Fruit fly (Drosophila melanogaster) whole organism, embryonic: ENCODE measurements around the gene Cubn.

Experiments used
- Aef1 ChIP-seq: fragments of 200-800 bp; sonication (Bioruptor generic); IDR thresholded peaks from 3 replicates; pipeline ENCODE4 v1.3.6; 2022; ENCODE audit warnings: missing biosample characterization, missing genetic modification characterization
- B-H2 ChIP-seq: fragments of 200-800 bp; sonication (Bioruptor generic); optimal IDR thresholded peaks from 2 replicates; lab custom pipeline; 2018; ENCODE audit warnings: missing biosample characterization, mild to moderate bottlenecking, missing genetic modification characterization
- BEAF-32 ChIP-seq: fragments of 200-800 bp; sonication (Bioruptor generic); optimal IDR thresholded peaks from 3 replicates; lab custom pipeline; 2017; ENCODE audit warnings: missing biosample characterization, missing genetic modification characterization, mild to moderate bottlenecking, moderate library complexity, missing genetic modification reagents
- CG10431 ChIP-seq: fragments of 200-800 bp; sonication (Bioruptor generic); optimal IDR thresholded peaks from 3 replicates; lab custom pipeline; 2018; ENCODE audit warnings: missing biosample characterization, mild to moderate bottlenecking, missing genetic modification characterization
- CG11093 ChIP-seq: fragments of 200-800 bp; sonication (Bioruptor generic); IDR thresholded peaks from 3 replicates; pipeline ENCODE4 v1.3.6; 2022; ENCODE audit warnings: missing biosample characterization, missing genetic modification characterization
- CG11247 ChIP-seq: fragments of 200-800 bp; sonication (Bioruptor generic); IDR thresholded peaks from 2 replicates; pipeline ENCODE4 v1.3.6; 2022; ENCODE audit warnings: missing biosample characterization, missing genetic modification characterization
- CG12071 ChIP-seq: fragments of 200-800 bp; sonication (Bioruptor generic); optimal IDR thresholded peaks from 3 replicates; lab custom pipeline; 2018; ENCODE audit warnings: missing biosample characterization, mild to moderate bottlenecking, missing genetic modification characterization
- CG12744 ChIP-seq: fragments of 200-800 bp; sonication (Bioruptor generic); optimal IDR thresholded peaks from 2 replicates; lab custom pipeline; 2016; ENCODE audit warnings: missing biosample characterization, missing genetic modification characterization
- CG13424 ChIP-seq: fragments of 200-800 bp; sonication (Bioruptor generic); optimal IDR thresholded peaks from 2 replicates; lab custom pipeline; 2019; ENCODE audit warnings: missing biosample characterization, mild to moderate bottlenecking, missing genetic modification characterization, moderate library complexity
- CG14710 ChIP-seq: fragments of 200-800 bp; sonication (Bioruptor generic); optimal IDR thresholded peaks from 3 replicates; lab custom pipeline; 2019; ENCODE audit warnings: missing biosample characterization, mild to moderate bottlenecking, missing genetic modification characterization, moderate library complexity
- CG1529 ChIP-seq: fragments of 200-800 bp; sonication (Bioruptor generic); optimal IDR thresholded peaks from 3 replicates; lab custom pipeline; 2018; ENCODE audit warnings: missing biosample characterization, missing genetic modification characterization
- CG15514 ChIP-seq: fragments of 200-800 bp; sonication (Bioruptor generic); optimal IDR thresholded peaks from 3 replicates; lab custom pipeline; 2017; ENCODE audit warnings: missing biosample characterization, missing genetic modification characterization, mild to moderate bottlenecking, moderate library complexity, missing genetic modification reagents
- CG15696 ChIP-seq: fragments of 200-800 bp; sonication (Bioruptor generic); optimal IDR thresholded peaks from 2 replicates; lab custom pipeline; 2019; ENCODE audit warnings: missing biosample characterization, mild to moderate bottlenecking, missing genetic modification characterization, moderate library complexity
- CG1832 ChIP-seq: fragments of 200-800 bp; sonication (Bioruptor generic); optimal IDR thresholded peaks from 2 replicates; lab custom pipeline; 2017; ENCODE audit warnings: missing biosample characterization, mild to moderate bottlenecking, missing genetic modification characterization, inconsistent platforms
- CG2678 ChIP-seq: fragments of 200-800 bp; sonication (Bioruptor generic); optimal IDR thresholded peaks from 3 replicates; lab custom pipeline; 2019; ENCODE audit warnings: missing biosample characterization, mild to moderate bottlenecking, missing genetic modification characterization, moderate library complexity
- CG34376 ChIP-seq: fragments of 200-800 bp; sonication (Bioruptor generic); optimal IDR thresholded peaks from 2 replicates; lab custom pipeline; 2018; ENCODE audit warnings: missing biosample characterization, mild to moderate bottlenecking, missing genetic modification characterization
- CG4360 ChIP-seq: fragments of 200-800 bp; sonication (Bioruptor generic); IDR thresholded peaks from 2 replicates; pipeline ENCODE4 v1.3.6; 2022; ENCODE audit warnings: missing biosample characterization, missing genetic modification characterization
- CG6813 ChIP-seq: fragments of 200-800 bp; sonication (Bioruptor generic); optimal IDR thresholded peaks from 2 replicates; lab custom pipeline; 2017; ENCODE audit warnings: missing biosample characterization, missing genetic modification characterization, mild to moderate bottlenecking, moderate library complexity, missing genetic modification reagents
- CG7786 ChIP-seq: fragments of 200-800 bp; sonication (Bioruptor generic); optimal IDR thresholded peaks from 2 replicates; lab custom pipeline; 2016; ENCODE audit warnings: missing biosample characterization, missing genetic modification characterization
- CG8089 ChIP-seq: fragments of 200-800 bp; sonication (Bioruptor generic); optimal IDR thresholded peaks from 3 replicates; lab custom pipeline; 2016; ENCODE audit warnings: missing biosample characterization, missing genetic modification characterization
- D19A ChIP-seq: fragments of 200-800 bp; optimal IDR thresholded peaks from 3 replicates; lab custom pipeline; 2019; ENCODE audit warnings: missing biosample characterization, mild to moderate bottlenecking, missing genetic modification characterization, moderate library complexity
- Dbx ChIP-seq: fragments of 200-800 bp; sonication (Bioruptor generic); IDR thresholded peaks from 3 replicates; pipeline ENCODE4 v1.3.6; 2022; ENCODE audit warnings: missing biosample characterization, missing genetic modification characterization
- Dek ChIP-seq: fragments of 200-800 bp; sonication (Bioruptor generic); optimal IDR thresholded peaks from 3 replicates; lab custom pipeline; 2019; ENCODE audit warnings: missing biosample characterization, mild to moderate bottlenecking, missing genetic modification characterization, moderate library complexity
- Dip2 ChIP-seq: fragments of 200-800 bp; sonication (Bioruptor generic); IDR thresholded peaks from 2 replicates; pipeline ENCODE4 v1.3.6; 2022; ENCODE audit warnings: missing biosample characterization, missing genetic modification characterization
- Hsf ChIP-seq: fragments of 200-800 bp; sonication (Bioruptor generic); optimal IDR thresholded peaks from 3 replicates; lab custom pipeline; 2016; ENCODE audit warnings: missing biosample characterization, missing genetic modification characterization
- Nf-YA ChIP-seq: fragments of 200-800 bp; sonication (Bioruptor generic); IDR thresholded peaks from 2 replicates; pipeline ENCODE4 v1.3.6; 2022; ENCODE audit warnings: missing biosample characterization, missing genetic modification characterization
- Rfx ChIP-seq: fragments of 200-800 bp; sonication (Bioruptor generic); IDR thresholded peaks from 2 replicates; pipeline ENCODE4 v1.3.6; 2022; ENCODE audit warnings: missing biosample characterization, missing genetic modification characterization
- Sry-δ ChIP-seq: fragments of 200-800 bp; sonication (Bioruptor generic); optimal IDR thresholded peaks from 2 replicates; lab custom pipeline; 2016; ENCODE audit warnings: missing biosample characterization, missing genetic modification characterization
- Taf1 ChIP-seq: fragments of 200-800 bp; sonication (Bioruptor generic); IDR thresholded peaks from 2 replicates; pipeline ENCODE4 v1.3.6; 2022; ENCODE audit warnings: missing biosample characterization, missing genetic modification characterization
- crc ChIP-seq: fragments of 200-800 bp; sonication (Bioruptor generic); optimal IDR thresholded peaks from 2 replicates; lab custom pipeline; 2016; ENCODE audit warnings: missing biosample characterization, missing genetic modification characterization
- crp ChIP-seq, 2 experiments: fragments of 200-800 bp; sonication (Bioruptor generic); optimal IDR thresholded peaks; 2 replicates in 1 of 2; 3 replicates in 1 of 2; lab custom pipeline; 2017; ENCODE audit warnings: missing biosample characterization in 2 of 2, missing genetic modification characterization in 2 of 2, mild to moderate bottlenecking in 1 of 2, moderate library complexity in 1 of 2
- grau ChIP-seq: fragments of 200-800 bp; optimal IDR thresholded peaks from 3 replicates; lab custom pipeline; 2019; ENCODE audit warnings: missing biosample characterization, mild to moderate bottlenecking, missing genetic modification characterization, moderate library complexity
- gro ChIP-seq: fragments of 200-800 bp; sonication (Bioruptor generic); optimal IDR thresholded peaks from 2 replicates; lab custom pipeline; 2016; ENCODE audit warnings: missing biosample characterization, missing genetic modification characterization
- insv ChIP-seq, 2 experiments: fragments of 200-800 bp; sonication (Bioruptor generic); optimal IDR thresholded peaks; 3 replicates each; lab custom pipeline; 2016 to 2018; ENCODE audit warnings: missing biosample characterization in 2 of 2, missing genetic modification characterization in 2 of 2
- jing ChIP-seq: fragments of 200-800 bp; sonication (Bioruptor generic); optimal IDR thresholded peaks from 2 replicates; lab custom pipeline; 2018; ENCODE audit warnings: missing biosample characterization, mild to moderate bottlenecking, missing genetic modification characterization
- mam ChIP-seq: fragments of 200-800 bp; sonication (Bioruptor generic); optimal IDR thresholded peaks from 3 replicates; lab custom pipeline; 2016; ENCODE audit warnings: missing biosample characterization, missing genetic modification characterization
- nerfin-1 ChIP-seq: fragments of 200-800 bp; sonication (Bioruptor generic); optimal IDR thresholded peaks from 3 replicates; lab custom pipeline; 2019; ENCODE audit warnings: missing biosample characterization, mild to moderate bottlenecking, missing genetic modification characterization, moderate library complexity
- nom ChIP-seq: fragments of 200-800 bp; sonication (Bioruptor generic); optimal IDR thresholded peaks from 2 replicates; lab custom pipeline; 2017; ENCODE audit warnings: missing biosample characterization, missing genetic modification characterization, mild to moderate bottlenecking, moderate library complexity, missing genetic modification reagents
- otp ChIP-seq: fragments of 200-800 bp; sonication (Bioruptor generic); IDR thresholded peaks from 3 replicates; pipeline ENCODE4, ENCODE4 v1.3.6; 2022; ENCODE audit warnings: missing biosample characterization, missing genetic modification characterization
- pfk ChIP-seq: fragments of 200-800 bp; sonication (Bioruptor generic); optimal IDR thresholded peaks from 2 replicates; lab custom pipeline; 2018; ENCODE audit warnings: missing biosample characterization, mild to moderate bottlenecking, missing genetic modification characterization, moderate library complexity
- phol ChIP-seq: fragments of 200-800 bp; sonication (Bioruptor generic); optimal IDR thresholded peaks from 3 replicates; lab custom pipeline; 2018; ENCODE audit warnings: missing biosample characterization, mild to moderate bottlenecking, missing genetic modification characterization, moderate library complexity
- pzg ChIP-seq: fragments of 200-800 bp; sonication (Bioruptor generic); optimal IDR thresholded peaks from 3 replicates; lab custom pipeline; 2018; ENCODE audit warnings: missing biosample characterization, mild to moderate bottlenecking, missing genetic modification characterization, moderate library complexity
- schlank ChIP-seq: fragments of 200-800 bp; sonication (Bioruptor generic); optimal IDR thresholded peaks from 2 replicates; lab custom pipeline; 2018; ENCODE audit warnings: missing biosample characterization, mild to moderate bottlenecking, missing genetic modification characterization
- sd ChIP-seq: fragments of 200-800 bp; sonication (Bioruptor generic); optimal IDR thresholded peaks from 3 replicates; lab custom pipeline; 2018; ENCODE audit warnings: missing biosample characterization, mild to moderate bottlenecking, missing genetic modification characterization, moderate library complexity
- sim ChIP-seq: fragments of 200-800 bp; sonication (Bioruptor generic); IDR thresholded peaks from 2 replicates; pipeline ENCODE4 v1.3.6; 2022; ENCODE audit warnings: missing biosample characterization, missing genetic modification characterization
- sima ChIP-seq: fragments of 200-800 bp; sonication (Bioruptor generic); optimal IDR thresholded peaks from 2 replicates; lab custom pipeline; 2016; ENCODE audit warnings: missing biosample characterization, missing genetic modification characterization
- tgo ChIP-seq: fragments of 200-800 bp; sonication (Bioruptor generic); IDR thresholded peaks from 3 replicates; pipeline ENCODE4 v1.3.6; 2022; ENCODE audit warnings: missing biosample characterization, missing genetic modification characterization
- twi ChIP-seq: fragments of 200-800 bp; optimal IDR thresholded peaks from 2 replicates; lab custom pipeline; 2019; ENCODE audit warnings: missing biosample characterization, mild to moderate bottlenecking, missing genetic modification characterization, moderate library complexity
- wor ChIP-seq: fragments of 200-800 bp; sonication (Bioruptor generic); IDR thresholded peaks from 2 replicates; pipeline ENCODE4 v1.3.6; 2022; ENCODE audit warnings: missing biosample characterization, missing genetic modification characterization

The Cubn gene

dm6 chrX:9583440-9584103, 12.5 kb upstream of the Cubn start (continued):
- TF ChIP-seq Sry-δ (no peak), CG13424 (tag; lab: Kevin White, UChicago) (peak; percentile 96), insv (GFP tag; optimal IDR thresholded peaks at IDR 0.05; lab: Kevin White, UChicago) (peak in 1 of 2 experiments; percentile 61), crc (peak; percentile 54), crp (GFP tag; optimal IDR thresholded peaks at IDR 0.05; lab: Kevin White, UChicago) (peak in 1 of 2 experiments; percentile 63), CG8089 (GFP tag; lab: Kevin White, UChicago) (no peak), CG14710 (tag; lab: Kevin White, UChicago) (peak; percentile 87), CG6813 (GFP tag; lab: Kevin White, UChicago) (peak; percentile 95), pzg (peak; percentile 11), CG2678 (tag; lab: Kevin White, UChicago) (peak; percentile 98), CG34376 (GFP tag; lab: Kevin White, UChicago) (peak; percentile 92), B-H2 (GFP tag; lab: Kevin White, UChicago) (peak; percentile 90), sima (no peak), otp (GFP tag; lab: Robert Waterston, UW) (peak; percentile 87), nerfin-1 (peak; percentile 91), CG10431 (peak; percentile 88), Dek (tag; lab: Kevin White, UChicago) (peak; percentile 94), phol (peak; percentile 93), CG15696 (tag; lab: Kevin White, UChicago) (peak; percentile 69), jing (GFP tag; lab: Kevin White, UChicago) (peak; percentile 79), D19A (peak; percentile 91), sim (GFP tag; lab: Robert Waterston, UW) (peak; percentile 71; the same call in 1 of the 2 replicates), tgo (GFP tag; lab: Robert Waterston, UW) (peak; percentile 94), CG1529 (peak; percentile 90), twi (tag; lab: Kevin White, UChicago) (peak; percentile 89), nom (GFP tag; lab: Kevin White, UChicago) (peak; percentile 81), pfk (GFP tag; lab: Kevin White, UChicago) (peak; percentile 47), wor (GFP tag; lab: Robert Waterston, UW) (peak; percentile 91), Hsf (peak; percentile 86), mam (GFP tag; lab: Kevin White, UChicago) (peak; percentile 74), Rfx (GFP tag; lab: Robert Waterston, UW) (peak; percentile 93), Taf1 (GFP tag; lab: Robert Waterston, UW) (peak; percentile 91), CG1832 (no peak), CG7786 (GFP tag; lab: Kevin White, UChicago) (peak; percentile 52), CG11247 (GFP tag; lab: Robert Waterston, UW) (peak; percentile 89), Dbx (GFP tag; lab: Robert Waterston, UW) (peak; percentile 92), CG12071 (GFP tag; lab: Kevin White, UChicago) (peak; percentile 88), Dip2 (GFP tag; lab: Robert Waterston, UW) (peak; percentile 44; the same call in 1 of the 2 replicates), Nf-YA (GFP tag; lab: Robert Waterston, UW) (peak; percentile 81), CG4360 (GFP tag; lab: Robert Waterston, UW) (peak; percentile 60), BEAF-32 (GFP tag; lab: Kevin White, UChicago) (peak; percentile 12), schlank (tag; lab: Kevin White, UChicago) (peak; percentile 88), gro (GFP tag; lab: Kevin White, UChicago) (no peak), sd (tag; lab: Kevin White, UChicago) (peak; percentile 83), Aef1 (GFP tag; lab: Robert Waterston, UW) (peak; percentile 90), CG12744 (no peak), CG11093 (GFP tag; lab: Robert Waterston, UW) (peak; percentile 92), grau (peak; percentile 95), CG15514 (GFP tag; lab: Kevin White, UChicago) (peak; percentile 92)
